Worm (Caenorhabditis elegans) whole organism, L4 larva: Measurements from ENCODE around the gene F22F1.2.
A peak's percentile ranks its signal among the peaks of the same experiment; 100 is the strongest.

Source experiments
- D1046.2 ChIP-seq: fragments of 200-800 bp; sonication (Bioruptor generic); IDR thresholded peaks from 2 replicates; pipeline ENCODE4 v1.3.6; 2022; ENCODE audit warnings: missing genetic modification characterization, missing compliant biosample characterization
- F10B5.3 ChIP-seq: sonication (generic microtip); optimal IDR thresholded peaks from 2 replicates; lab custom pipeline; 2016; ENCODE audit warnings: mild to moderate bottlenecking, missing genetic modification characterization, missing compliant biosample characterization
- T20F7.1 ChIP-seq: fragments of 200-800 bp; sonication (Bioruptor generic); optimal IDR thresholded peaks from 2 replicates; lab custom pipeline; 2018; ENCODE audit warnings: mild to moderate bottlenecking, missing genetic modification characterization, missing compliant biosample characterization
- T26A8.4 ChIP-seq: fragments of 200-800 bp; sonication (Bioruptor generic); IDR thresholded peaks from 2 replicates; pipeline ENCODE4 v1.3.6; 2022; ENCODE audit warnings: missing genetic modification characterization, missing compliant biosample characterization
- Y105C5A.15 ChIP-seq: fragments of 200-800 bp; sonication (Bioruptor generic); IDR thresholded peaks from 2 replicates; pipeline ENCODE4 v1.3.6; 2022; ENCODE audit warnings: missing genetic modification characterization, missing compliant biosample characterization
- Y5F2A.4 ChIP-seq: fragments of 200-800 bp; sonication (Bioruptor generic); optimal IDR thresholded peaks from 2 replicates; lab custom pipeline; 2018; ENCODE audit warnings: mild to moderate bottlenecking, missing genetic modification characterization, missing compliant biosample characterization
- Y75B8A.6 ChIP-seq: fragments of 200-800 bp; sonication (Bioruptor generic); IDR thresholded peaks from 2 replicates; pipeline ENCODE4 v1.3.6; 2022; ENCODE audit warnings: missing genetic modification reagents, missing genetic modification characterization, missing compliant biosample characterization
- attf-4 ChIP-seq: sonication (generic microtip); optimal IDR thresholded peaks from 3 replicates; lab custom pipeline; 2017; ENCODE audit warnings: missing biosample characterization, missing genetic modification characterization
- ceh-32 ChIP-seq: sonication (generic microtip); optimal IDR thresholded peaks from 2 replicates; lab custom pipeline; 2016; ENCODE audit warnings: mild to moderate bottlenecking, missing genetic modification characterization, missing compliant biosample characterization; ENCODE audit not compliant: poor library complexity
- ceh-62 ChIP-seq: sonication (generic microtip); optimal IDR thresholded peaks from 2 replicates; lab custom pipeline; 2017; ENCODE audit warnings: missing biosample characterization, missing genetic modification characterization
- cey-2 ChIP-seq: sonication (generic microtip); optimal IDR thresholded peaks from 3 replicates; lab custom pipeline; 2017; ENCODE audit warnings: missing genetic modification characterization, mild to moderate bottlenecking, missing compliant biosample characterization, antibody characterized with exemption, borderline replicate concordance; ENCODE audit not compliant: insufficient read depth
- ctbp-1 ChIP-seq: fragments of 200-800 bp; sonication (Bioruptor generic); IDR thresholded peaks from 2 replicates; pipeline ENCODE4 v1.3.6; 2022; ENCODE audit warnings: missing genetic modification reagents, missing genetic modification characterization, missing compliant biosample characterization
- daf-12 ChIP-seq: fragments of 150-350 bp; optimal IDR thresholded peaks from 2 replicates; lab custom pipeline; 2014; ENCODE audit warnings: missing biosample characterization, missing genetic modification reagents, missing genetic modification characterization
- daf-16 ChIP-seq, 3 experiments: sonication (generic microtip); optimal IDR thresholded peaks; 2 replicates each; lab custom pipeline; 2016 to 2017; ENCODE audit warnings: missing genetic modification characterization in 3 of 3, missing genetic modification reagents in 3 of 3, mild to moderate bottlenecking in 2 of 3, missing compliant biosample characterization in 2 of 3, missing biosample characterization in 1 of 3, moderate library complexity in 1 of 3
- daf-8 ChIP-seq: fragments of 200-800 bp; sonication (Bioruptor generic); IDR thresholded peaks from 2 replicates; pipeline ENCODE4 v1.3.6; 2022; ENCODE audit warnings: missing genetic modification characterization, missing compliant biosample characterization
- dmd-8 ChIP-seq: fragments of 200-800 bp; sonication (Bioruptor generic); IDR thresholded peaks from 2 replicates; pipeline ENCODE4 v1.3.6; 2022; ENCODE audit warnings: missing genetic modification characterization, missing compliant biosample characterization
- dpl-1 ChIP-seq: fragments of 150-350 bp; optimal IDR thresholded peaks from 2 replicates; lab custom pipeline; 2014; ENCODE audit warnings: missing biosample characterization, missing genetic modification reagents, missing genetic modification characterization
- dve-1 ChIP-seq: sonication (generic microtip); optimal IDR thresholded peaks from 2 replicates; lab custom pipeline; 2017; ENCODE audit warnings: antibody characterized with exemption, mild to moderate bottlenecking, missing genetic modification characterization, missing compliant biosample characterization; ENCODE audit not compliant: insufficient read depth
- egl-43 ChIP-seq: fragments of 200-800 bp; sonication (Bioruptor generic); IDR thresholded peaks from 2 replicates; pipeline ENCODE4 v1.3.6; 2022; ENCODE audit warnings: missing genetic modification reagents, missing genetic modification characterization, missing compliant biosample characterization
- fkh-10 ChIP-seq: fragments of 150-350 bp; optimal IDR thresholded peaks from 2 replicates; lab custom pipeline; 2014; ENCODE audit warnings: missing biosample characterization, missing genetic modification reagents, missing genetic modification characterization
- fos-1 ChIP-seq: fragments of 150-350 bp; optimal IDR thresholded peaks from 2 replicates; lab custom pipeline; 2014; ENCODE audit warnings: missing biosample characterization, missing genetic modification characterization
- hif-1 ChIP-seq, 2 experiments: sonication (generic microtip); optimal IDR thresholded peaks; 2 replicates each; lab custom pipeline; 2016 to 2017; ENCODE audit warnings: missing compliant biosample characterization in 2 of 2, missing genetic modification characterization in 2 of 2, missing genetic modification reagents in 2 of 2, missing genotype in 2 of 2, mild to moderate bottlenecking in 1 of 2
- hmg-1.1 ChIP-seq: fragments of 200-800 bp; sonication (Bioruptor generic); IDR thresholded peaks from 2 replicates; pipeline ENCODE4 v1.3.6; 2022; ENCODE audit warnings: missing genetic modification reagents, missing genetic modification characterization, missing compliant biosample characterization
- lim-7 ChIP-seq: fragments of 200-800 bp; sonication (Bioruptor generic); IDR thresholded peaks from 2 replicates; pipeline ENCODE4 v1.3.6; 2022; ENCODE audit warnings: missing genetic modification characterization, missing compliant biosample characterization
- lin-15B ChIP-seq: fragments of 150-350 bp; sonication (generic microtip); optimal IDR thresholded peaks from 3 replicates; lab custom pipeline; 2014; ENCODE audit warnings: missing biosample characterization, missing genetic modification characterization
- lin-38 ChIP-seq: fragments of 200-800 bp; sonication (Bioruptor generic); IDR thresholded peaks from 2 replicates; pipeline ENCODE4 v1.3.6; 2022; ENCODE audit warnings: missing genetic modification reagents, missing genetic modification characterization, missing compliant biosample characterization
- lin-39 ChIP-seq: fragments of 150-350 bp; optimal IDR thresholded peaks from 2 replicates; lab custom pipeline; 2014; ENCODE audit warnings: missing biosample characterization, missing genetic modification reagents, missing genetic modification characterization
- lsy-2 ChIP-seq, 2 experiments: fragments of 150-350 bp in 1 of 2; sonication (generic microtip) in 1 of 2; optimal IDR thresholded peaks; 2 replicates each; lab custom pipeline; 2014 to 2017; ENCODE audit warnings: missing biosample characterization in 2 of 2, missing genetic modification characterization in 2 of 2
- madf-5 ChIP-seq, 2 experiments: fragments of 200-800 bp; sonication (Bioruptor generic); IDR thresholded peaks; 2 replicates each; pipeline ENCODE4 v1.3.6; 2022; ENCODE audit warnings: missing compliant biosample characterization in 2 of 2, missing genetic modification characterization in 2 of 2
- mep-1 ChIP-seq: fragments of 150-350 bp; sonication (generic microtip); optimal IDR thresholded peaks from 3 replicates; lab custom pipeline; 2014; ENCODE audit warnings: missing biosample characterization, missing genetic modification characterization
- mes-2 ChIP-seq: sonication (generic microtip); optimal IDR thresholded peaks from 2 replicates; lab custom pipeline; 2016; ENCODE audit warnings: missing genotype, mild to moderate bottlenecking, missing genetic modification characterization, missing compliant biosample characterization; ENCODE audit not compliant: poor library complexity, severe bottlenecking
- nhr-11 ChIP-seq: fragments of 150-350 bp; optimal IDR thresholded peaks from 2 replicates; lab custom pipeline; 2014; ENCODE audit warnings: missing biosample characterization, missing genetic modification characterization
- nhr-111 ChIP-seq: fragments of 200-800 bp; sonication (Bioruptor generic); optimal IDR thresholded peaks from 2 replicates; lab custom pipeline; 2018; ENCODE audit warnings: mild to moderate bottlenecking, missing genetic modification characterization, missing compliant biosample characterization
- nhr-237 ChIP-seq: sonication (generic microtip); optimal IDR thresholded peaks from 2 replicates; lab custom pipeline; 2017; ENCODE audit warnings: missing biosample characterization, missing genetic modification characterization
- nhr-28 ChIP-seq: fragments of 150-350 bp; optimal IDR thresholded peaks from 2 replicates; lab custom pipeline; 2014; ENCODE audit warnings: missing biosample characterization, missing genetic modification characterization
- nhr-41 ChIP-seq: fragments of 200-800 bp; sonication (Bioruptor generic); IDR thresholded peaks from 2 replicates; pipeline ENCODE4 v1.3.6; 2022; ENCODE audit warnings: missing genetic modification reagents, missing genetic modification characterization, missing compliant biosample characterization
- nhr-42 ChIP-seq: fragments of 200-800 bp; sonication (Bioruptor generic); IDR thresholded peaks from 2 replicates; pipeline ENCODE4 v1.3.6; 2022; ENCODE audit warnings: missing genetic modification characterization, missing compliant biosample characterization
- nhr-77 ChIP-seq: fragments of 150-350 bp; optimal IDR thresholded peaks from 2 replicates; lab custom pipeline; 2014; ENCODE audit warnings: missing biosample characterization, missing genetic modification characterization
- pha-4 ChIP-seq, 2 experiments: fragments of 150-350 bp in 1 of 2; fragments of 200-800 bp in 1 of 2; sonication (Bioruptor generic) in 1 of 2; IDR thresholded peaks in 1 of 2; optimal IDR thresholded peaks in 1 of 2; 2 replicates each; pipeline versions ENCODE4 v1.3.6 to Lab custom; 2014 to 2022; ENCODE audit warnings: missing genetic modification characterization in 2 of 2, missing genetic modification reagents in 2 of 2, missing biosample characterization in 1 of 2, missing compliant biosample characterization in 1 of 2
- pqm-1 ChIP-seq: sonication (generic microtip); optimal IDR thresholded peaks from 2 replicates; lab custom pipeline; 2017; ENCODE audit warnings: missing biosample characterization, missing genetic modification characterization
- set-16 ChIP-seq: fragments of 200-800 bp; sonication (Bioruptor generic); IDR thresholded peaks from 2 replicates; pipeline ENCODE4 v1.3.6; 2022; ENCODE audit warnings: missing genetic modification reagents, missing genetic modification characterization, missing compliant biosample characterization
- skn-1 ChIP-seq: fragments of 150-350 bp; optimal IDR thresholded peaks from 2 replicates; lab custom pipeline; 2014; ENCODE audit warnings: missing biosample characterization, missing genetic modification characterization
- snpc-1.2 ChIP-seq: fragments of 200-800 bp; sonication (Bioruptor generic); IDR thresholded peaks from 2 replicates; pipeline ENCODE4 v1.3.6; 2022; ENCODE audit warnings: missing genetic modification reagents, missing genetic modification characterization, missing compliant biosample characterization
- snpc-4 ChIP-seq: fragments of 150-350 bp; optimal IDR thresholded peaks from 2 replicates; lab custom pipeline; 2014; ENCODE audit warnings: missing biosample characterization, missing genetic modification characterization
- spr-1 ChIP-seq: sonication (generic microtip); optimal IDR thresholded peaks from 2 replicates; lab custom pipeline; 2016; ENCODE audit warnings: mild to moderate bottlenecking, missing genetic modification characterization, missing compliant biosample characterization
- spr-3 ChIP-seq: fragments of 200-800 bp; sonication (Bioruptor generic); optimal IDR thresholded peaks from 2 replicates; lab custom pipeline; 2018; ENCODE audit warnings: mild to moderate bottlenecking, missing genetic modification characterization, missing compliant biosample characterization
- tag-97 ChIP-seq: fragments of 200-800 bp; sonication (Bioruptor generic); IDR thresholded peaks from 2 replicates; pipeline ENCODE4 v1.3.6; 2022; ENCODE audit warnings: missing genetic modification characterization, missing compliant biosample characterization
- zfp-2 ChIP-seq: sonication (generic microtip); optimal IDR thresholded peaks from 2 replicates; lab custom pipeline; 2016; ENCODE audit warnings: mild to moderate bottlenecking, missing genetic modification characterization, missing compliant biosample characterization
- zip-2 ChIP-seq: fragments of 150-350 bp; optimal IDR thresholded peaks from 2 replicates; lab custom pipeline; 2014; ENCODE audit warnings: missing biosample characterization, missing genetic modification characterization
- ztf-7 ChIP-seq: fragments of 150-350 bp; optimal IDR thresholded peaks from 2 replicates; lab custom pipeline; 2014; ENCODE audit warnings: missing biosample characterization, missing genetic modification characterization

F22F1.2 gene

DNA sequence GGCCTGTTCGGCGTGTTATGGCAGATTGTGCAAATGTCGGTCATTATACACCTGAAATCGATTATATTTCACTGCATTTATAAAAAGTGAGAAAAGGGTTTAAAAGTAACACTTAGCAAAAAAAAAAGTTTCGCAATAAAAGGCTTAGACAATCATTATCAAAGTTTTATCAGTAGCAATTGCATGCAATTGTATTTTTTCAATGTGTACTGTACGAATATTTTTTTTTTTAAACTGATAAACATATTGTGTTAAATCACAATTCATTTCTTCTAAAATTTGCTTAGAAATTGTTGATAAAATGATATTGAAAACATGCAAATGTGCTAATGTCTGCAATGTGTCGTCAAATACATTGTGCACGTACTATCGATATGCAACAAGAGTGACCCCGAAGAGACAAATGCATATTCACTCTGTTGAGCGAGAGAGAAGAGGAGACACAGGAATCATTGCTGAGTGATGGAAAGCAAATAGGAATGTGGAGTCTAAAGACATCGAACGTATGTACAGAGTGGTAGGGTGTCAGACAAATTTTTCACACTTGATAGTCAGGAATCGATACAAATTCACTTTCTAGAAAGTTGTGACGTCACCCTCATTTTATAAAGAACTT is 14.1 kb downstream of the F22F1.2 start, which contains the start of gene C02B8.6 (continued):
- no peak for TF ChIP-seq spr-3 (GFP tag; lab: Kevin White, UChicago)
- no peak for TF ChIP-seq snpc-1.2 (GFP tag; lab: Robert Waterston, UW)
- no peak for TF ChIP-seq tag-97 (GFP tag; lab: Robert Waterston, UW)
- TF ChIP-seq cey-2 (tag; lab: Kevin White, UChicago): no peak
- no peak for TF ChIP-seq madf-5 (GFP tag; IDR thresholded peaks at IDR 0.05; lab: Robert Waterston, UW)
- no peak for TF ChIP-seq Y75B8A.6 (GFP tag; lab: Robert Waterston, UW)
- no peak for TF ChIP-seq lim-7 (GFP tag; lab: Robert Waterston, UW)
- peak; percentile 87 for TF ChIP-seq dve-1
- no peak for TF ChIP-seq zip-2 (tag; lab: Kevin White, UChicago)
- no peak for TF ChIP-seq lsy-2 (tag; optimal IDR thresholded peaks at IDR 0.05; lab: Kevin White, UChicago)
- TF ChIP-seq Y5F2A.4 (GFP tag; lab: Kevin White, UChicago): no peak
- no peak for TF ChIP-seq nhr-42 (GFP tag; lab: Robert Waterston, UW)
- no peak for TF ChIP-seq dmd-8 (GFP tag; lab: Robert Waterston, UW)
- no peak for TF ChIP-seq dpl-1
- no peak for TF ChIP-seq spr-1 (tag; lab: Kevin White, UChicago)
- no peak for TF ChIP-seq ztf-7 (tag; lab: Kevin White, UChicago)
- TF ChIP-seq fos-1 (tag; lab: Kevin White, UChicago): no peak
- peak; percentile 84 for TF ChIP-seq mep-1
- no peak for TF ChIP-seq ceh-32 (tag; lab: Kevin White, UChicago)
- peak; percentile 56 for TF ChIP-seq pqm-1 (tag; lab: Kevin White, UChicago)
- TF ChIP-seq F10B5.3 (tag; lab: Kevin White, UChicago): no peak
- TF ChIP-seq hif-1 (tag; optimal IDR thresholded peaks at IDR 0.05; lab: Kevin White, UChicago): no peak
- no peak for TF ChIP-seq daf-8 (GFP tag; lab: Robert Waterston, UW)
- TF ChIP-seq egl-43 (GFP tag; lab: Robert Waterston, UW): no peak
- no peak for TF ChIP-seq pha-4 (GFP tag; IDR thresholded peaks at IDR 0.05; lab: Robert Waterston, UW)
- TF ChIP-seq pha-4 (tag; optimal IDR thresholded peaks at IDR 0.05; lab: Kevin White, UChicago): peak; percentile 81
- TF ChIP-seq Y105C5A.15 (GFP tag; lab: Robert Waterston, UW): no peak
- 0 out of 2 replicates have a peak, but pooled peaks have one; percentile 58 for TF ChIP-seq nhr-41 (GFP tag; lab: Robert Waterston, UW)
- TF ChIP-seq lin-38 (GFP tag; lab: Robert Waterston, UW): no peak
- no peak for TF ChIP-seq set-16 (GFP tag; lab: Robert Waterston, UW)
- TF ChIP-seq nhr-11 (tag; lab: Kevin White, UChicago): peak; percentile 12
- peak in 1 of 2 experiments; percentile 3 for TF ChIP-seq daf-16 (GFP tag; optimal IDR thresholded peaks at IDR 0.05; lab: Kevin White, UChicago)
- peak; percentile 75 for TF ChIP-seq daf-16 (tag; optimal IDR thresholded peaks at IDR 0.05; lab: Kevin White, UChicago)
- no peak for TF ChIP-seq daf-12
- no peak for TF ChIP-seq mes-2 (tag; lab: Kevin White, UChicago)
- TF ChIP-seq T26A8.4 (GFP tag; lab: Robert Waterston, UW): no peak
- no peak for TF ChIP-seq nhr-237 (tag; lab: Kevin White, UChicago)
- TF ChIP-seq fkh-10: no peak
- TF ChIP-seq hmg-1.1 (GFP tag; lab: Robert Waterston, UW): no peak
- TF ChIP-seq nhr-28 (tag; lab: Kevin White, UChicago): peak; percentile 70
- TF ChIP-seq ctbp-1 (GFP tag; lab: Robert Waterston, UW): no peak
- TF ChIP-seq lin-15B (tag; lab: Kevin White, UChicago): no peak
- TF ChIP-seq attf-4 (tag; lab: Kevin White, UChicago): no peak
- no peak for TF ChIP-seq skn-1 (tag; lab: Kevin White, UChicago)
- no peak for TF ChIP-seq D1046.2 (GFP tag; lab: Robert Waterston, UW)
- peak; percentile 50 for TF ChIP-seq nhr-77 (tag; lab: Kevin White, UChicago)
- TF ChIP-seq nhr-111 (GFP tag; lab: Kevin White, UChicago): no peak
- no peak for TF ChIP-seq snpc-4
- TF ChIP-seq lin-39 (tag; lab: Kevin White, UChicago): no peak
- TF ChIP-seq T20F7.1 (GFP tag; lab: Kevin White, UChicago): peak; percentile 47
- no peak for TF ChIP-seq zfp-2
- no peak for TF ChIP-seq ceh-62 (tag; lab: Kevin White, UChicago)
